Worm (Caenorhabditis elegans) whole organism, young adult: ENCODE data around the gene K06H6.2.

Experiments used
- B0035.1 ChIP-seq: sonication (generic microtip); optimal IDR thresholded peaks from 2 replicates; lab custom pipeline; 2016; ENCODE audit warnings: missing genetic modification characterization, mild to moderate bottlenecking, missing compliant biosample characterization, missing genotype, missing genetic modification reagents
- B0336.3 ChIP-seq: fragments of 200-800 bp; sonication (Bioruptor generic); IDR thresholded peaks from 2 replicates; pipeline ENCODE4 v1.3.6; 2022; ENCODE audit warnings: missing genetic modification characterization, missing compliant biosample characterization
- F10E7.11 ChIP-seq: sonication (generic microtip); optimal IDR thresholded peaks from 2 replicates; lab custom pipeline; 2017; ENCODE audit warnings: mild to moderate bottlenecking, missing genetic modification characterization, moderate library complexity, missing compliant biosample characterization
- F23B12.7 ChIP-seq: sonication (generic microtip); optimal IDR thresholded peaks from 2 replicates; lab custom pipeline; 2017; ENCODE audit warnings: missing genetic modification characterization, mild to moderate bottlenecking, missing compliant biosample characterization, antibody characterized with exemption, moderate library complexity; ENCODE audit not compliant: insufficient read depth
- F37B4.10 ChIP-seq: fragments of 200-800 bp; sonication (Bioruptor generic); IDR thresholded peaks from 2 replicates; pipeline ENCODE4 v1.3.6; 2022; ENCODE audit warnings: missing genetic modification characterization, missing compliant biosample characterization
- F49E8.2 ChIP-seq: sonication (generic microtip); optimal IDR thresholded peaks from 3 replicates; lab custom pipeline; 2017; ENCODE audit warnings: missing genetic modification characterization, mild to moderate bottlenecking, missing compliant biosample characterization, antibody characterized with exemption, moderate library complexity; ENCODE audit not compliant: insufficient read depth
- T26A5.8 ChIP-seq: sonication (generic microtip); optimal IDR thresholded peaks from 2 replicates; lab custom pipeline; 2016; ENCODE audit warnings: missing genetic modification characterization, missing compliant biosample characterization
- Y56A3A.18 ChIP-seq: fragments of 200-800 bp; sonication (Bioruptor generic); IDR thresholded peaks from 2 replicates; pipeline ENCODE4 v1.3.6; 2022; ENCODE audit warnings: missing genetic modification reagents, missing genetic modification characterization, missing compliant biosample characterization
- Y79H2A.3 ChIP-seq: fragments of 200-800 bp; sonication (Bioruptor generic); conservative IDR thresholded peaks from 2 replicates; pipeline ENCODE4 v1.3.6; 2022; ENCODE audit warnings: missing genetic modification reagents, missing genetic modification characterization, missing compliant biosample characterization
- Y95B8A.8 ChIP-seq: fragments of 200-800 bp; sonication (Bioruptor generic); IDR thresholded peaks from 2 replicates; pipeline ENCODE4 v1.3.6; 2022; ENCODE audit warnings: missing genetic modification reagents, missing genetic modification characterization, missing compliant biosample characterization
- ZK185.1 ChIP-seq: sonication (generic microtip); optimal IDR thresholded peaks from 2 replicates; lab custom pipeline; 2016; ENCODE audit warnings: mild to moderate bottlenecking, missing genetic modification characterization, missing compliant biosample characterization; ENCODE audit not compliant: poor library complexity, severe bottlenecking
- akir-1 ChIP-seq: fragments of 200-800 bp; sonication (Bioruptor generic); optimal IDR thresholded peaks from 2 replicates; lab custom pipeline; 2018; ENCODE audit warnings: mild to moderate bottlenecking, missing genetic modification characterization, moderate library complexity, missing compliant biosample characterization
- ama-1 ChIP-seq, 3 experiments: fragments of 150-350 bp in 1 of 3; sonication (generic microtip) in 2 of 3; optimal IDR thresholded peaks; 2 replicates each; lab custom pipeline; 2014 to 2018; ENCODE audit warnings: missing biosample characterization in 2 of 3, missing genetic modification characterization in 2 of 3, missing genetic modification reagents in 2 of 3
- bed-1 ChIP-seq: fragments of 200-800 bp; sonication (Bioruptor generic); IDR thresholded peaks from 2 replicates; pipeline ENCODE4 v1.3.6; 2022; ENCODE audit warnings: missing genetic modification reagents, missing genetic modification characterization, missing compliant biosample characterization
- ceh-100 ChIP-seq: fragments of 200-800 bp; sonication (Bioruptor generic); IDR thresholded peaks from 2 replicates; pipeline ENCODE4 v1.3.6; 2022; ENCODE audit warnings: missing genetic modification reagents, missing genetic modification characterization, missing compliant biosample characterization
- ceh-58 ChIP-seq: fragments of 200-800 bp; sonication (Bioruptor generic); IDR thresholded peaks from 2 replicates; pipeline ENCODE4 v1.3.6; 2022; ENCODE audit warnings: missing genetic modification characterization, missing compliant biosample characterization
- ceh-79 ChIP-seq: sonication (generic microtip); optimal IDR thresholded peaks from 2 replicates; lab custom pipeline; 2017; ENCODE audit warnings: mild to moderate bottlenecking, missing genetic modification characterization, missing compliant biosample characterization
- ceh-91 ChIP-seq: fragments of 200-800 bp; sonication (Bioruptor generic); IDR thresholded peaks from 2 replicates; pipeline ENCODE4 v1.3.6; 2022; ENCODE audit warnings: missing genetic modification reagents, missing genetic modification characterization, missing compliant biosample characterization
- dpl-1 ChIP-seq: fragments of 150-350 bp; optimal IDR thresholded peaks from 2 replicates; lab custom pipeline; 2014; ENCODE audit warnings: missing biosample characterization, missing genetic modification reagents, missing genetic modification characterization
- efl-1 ChIP-seq: fragments of 150-350 bp; optimal IDR thresholded peaks from 2 replicates; lab custom pipeline; 2014; ENCODE audit warnings: missing biosample characterization, missing genetic modification reagents, missing genetic modification characterization
- egl-18 ChIP-seq: fragments of 200-800 bp; sonication (Bioruptor generic); IDR thresholded peaks from 2 replicates; pipeline ENCODE4 v1.3.6; 2022; ENCODE audit warnings: missing genetic modification reagents, missing genetic modification characterization, missing compliant biosample characterization
- egl-44 ChIP-seq: fragments of 200-800 bp; sonication (Bioruptor generic); IDR thresholded peaks from 2 replicates; pipeline ENCODE4 v1.3.6; 2022; ENCODE audit warnings: missing genetic modification reagents, missing genetic modification characterization, missing compliant biosample characterization
- fkh-3 ChIP-seq: sonication (generic microtip); optimal IDR thresholded peaks from 2 replicates; lab custom pipeline; 2016; ENCODE audit warnings: mild to moderate bottlenecking, missing genetic modification characterization, missing compliant biosample characterization
- him-1 ChIP-seq: sonication (generic microtip); optimal IDR thresholded peaks from 2 replicates; lab custom pipeline; 2016; ENCODE audit warnings: missing genotype, missing genetic modification reagents, missing genetic modification characterization, missing compliant biosample characterization
- hlh-12 ChIP-seq: sonication (generic microtip); optimal IDR thresholded peaks from 2 replicates; lab custom pipeline; 2016; ENCODE audit warnings: missing genetic modification characterization, missing compliant biosample characterization
- hmg-20 ChIP-seq: fragments of 200-800 bp; sonication (Bioruptor generic); IDR thresholded peaks from 2 replicates; pipeline ENCODE4 v1.3.6; 2022; ENCODE audit warnings: missing genetic modification reagents, missing genetic modification characterization, missing compliant biosample characterization
- lin-26 ChIP-seq: fragments of 200-800 bp; sonication (Bioruptor generic); IDR thresholded peaks from 2 replicates; pipeline ENCODE4 v1.3.6; 2022; ENCODE audit warnings: missing genetic modification reagents, missing genetic modification characterization, missing compliant biosample characterization
- lin-35 ChIP-seq, 3 experiments: fragments of 150-350 bp in 2 of 3; sonication (generic microtip) in 1 of 3; optimal IDR thresholded peaks; 2 replicates each; lab custom pipeline; 2014 to 2018; ENCODE audit warnings: missing biosample characterization in 3 of 3, missing genetic modification characterization in 3 of 3, missing genetic modification reagents in 3 of 3
- lir-1 ChIP-seq: fragments of 200-800 bp; sonication (Bioruptor generic); conservative IDR thresholded peaks from 2 replicates; pipeline ENCODE4 v1.3.6; 2022; ENCODE audit warnings: missing genetic modification reagents, missing genetic modification characterization, missing compliant biosample characterization
- lsy-27 ChIP-seq: sonication (generic microtip); optimal IDR thresholded peaks from 2 replicates; lab custom pipeline; 2017; ENCODE audit warnings: missing genetic modification characterization, mild to moderate bottlenecking, missing compliant biosample characterization, antibody characterized with exemption, missing genotype, borderline replicate concordance; ENCODE audit not compliant: insufficient read depth
- madf-6 ChIP-seq: fragments of 200-800 bp; sonication (Bioruptor generic); IDR thresholded peaks from 2 replicates; pipeline ENCODE4 v1.3.6; 2022; ENCODE audit warnings: missing genetic modification reagents, missing genetic modification characterization, missing compliant biosample characterization
- mel-28 ChIP-seq: sonication (generic microtip); optimal IDR thresholded peaks from 2 replicates; lab custom pipeline; 2016; ENCODE audit warnings: borderline replicate concordance, mild to moderate bottlenecking, missing genetic modification characterization, missing compliant biosample characterization
- nfya-2 ChIP-seq: fragments of 200-800 bp; sonication (Bioruptor generic); IDR thresholded peaks from 2 replicates; pipeline ENCODE4 v1.3.6; 2022; ENCODE audit warnings: missing genetic modification reagents, missing genetic modification characterization, missing compliant biosample characterization
- nhr-27 ChIP-seq: fragments of 200-800 bp; sonication (Bioruptor generic); optimal IDR thresholded peaks from 2 replicates; lab custom pipeline; 2018; ENCODE audit warnings: mild to moderate bottlenecking, missing genetic modification characterization, moderate library complexity, missing compliant biosample characterization
- pbrm-1 ChIP-seq: fragments of 200-800 bp; sonication (Bioruptor generic); IDR thresholded peaks from 2 replicates; pipeline ENCODE4 v1.3.6; 2022; ENCODE audit warnings: missing genetic modification reagents, missing genetic modification characterization, missing compliant biosample characterization
- rec-8 ChIP-seq, 2 experiments: sonication (generic microtip); optimal IDR thresholded peaks; 2 replicates each; lab custom pipeline; 2016; ENCODE audit warnings: mild to moderate bottlenecking in 2 of 2, missing genetic modification characterization in 2 of 2, missing genetic modification reagents in 2 of 2, missing genotype in 2 of 2, missing biosample characterization in 1 of 2, missing compliant biosample characterization in 1 of 2, moderate library complexity in 1 of 2
- repo-1 ChIP-seq: sonication (generic microtip); optimal IDR thresholded peaks from 2 replicates; lab custom pipeline; 2017; ENCODE audit warnings: mild to moderate bottlenecking, missing genetic modification characterization, missing compliant biosample characterization
- rpc-1 ChIP-seq, 2 experiments: fragments of 150-350 bp in 1 of 2; sonication (generic microtip) in 1 of 2; optimal IDR thresholded peaks; 2 replicates each; lab custom pipeline; 2014 to 2018; ENCODE audit warnings: missing biosample characterization in 1 of 2, missing genetic modification characterization in 1 of 2, missing genetic modification reagents in 1 of 2, missing genotype in 1 of 2
- somi-1 ChIP-seq: fragments of 200-800 bp; sonication (Bioruptor generic); optimal IDR thresholded peaks from 2 replicates; lab custom pipeline; 2018; ENCODE audit warnings: mild to moderate bottlenecking, missing genetic modification characterization, missing compliant biosample characterization
- unc-130 ChIP-seq: sonication (generic microtip); optimal IDR thresholded peaks from 2 replicates; lab custom pipeline; 2016; ENCODE audit warnings: missing genetic modification reagents, missing genetic modification characterization, missing compliant biosample characterization
- xnd-1 ChIP-seq: sonication (generic microtip); optimal IDR thresholded peaks from 2 replicates; lab custom pipeline; 2016; ENCODE audit warnings: missing genotype, missing genetic modification reagents, missing genetic modification characterization, missing compliant biosample characterization
- ztf-25 ChIP-seq: fragments of 200-800 bp; sonication (Bioruptor generic); IDR thresholded peaks from 2 replicates; pipeline ENCODE4 v1.3.6; 2022; ENCODE audit warnings: missing genetic modification reagents, missing genetic modification characterization, missing compliant biosample characterization
- ztf-26 ChIP-seq: sonication (generic microtip); optimal IDR thresholded peaks from 2 replicates; lab custom pipeline; 2017; ENCODE audit warnings: missing genetic modification characterization, missing compliant biosample characterization
- ztf-28 ChIP-seq: fragments of 200-800 bp; sonication (Bioruptor generic); IDR thresholded peaks from 2 replicates; pipeline ENCODE4 v1.3.6; 2022; ENCODE audit warnings: missing genetic modification reagents, missing genetic modification characterization, missing compliant biosample characterization
- ztf-3 ChIP-seq: fragments of 200-800 bp; sonication (Bioruptor generic); optimal IDR thresholded peaks from 2 replicates; lab custom pipeline; 2018; ENCODE audit warnings: mild to moderate bottlenecking, missing genetic modification characterization, missing compliant biosample characterization

The K06H6.2 gene

DNA sequence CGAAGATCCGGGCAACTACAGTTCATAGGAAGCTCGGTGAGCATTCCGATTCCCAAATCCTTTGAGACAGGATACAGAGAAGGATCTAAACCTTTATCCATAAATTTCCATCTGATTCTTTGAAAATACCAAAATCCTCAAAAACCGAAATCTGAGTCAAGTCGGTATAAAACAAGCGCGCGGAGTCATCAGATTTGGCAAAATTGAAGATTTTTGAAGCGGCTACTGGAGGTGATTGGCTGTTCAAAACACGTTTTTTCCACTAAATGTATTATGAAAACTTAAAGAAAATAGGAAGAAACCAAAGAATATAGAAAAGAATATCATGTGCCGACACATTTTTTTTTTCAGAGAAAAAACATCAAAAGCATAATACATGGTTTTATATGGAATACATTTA is 10.9 kb upstream of the K06H6.2 start, which contains the start of gene C14C6.13:
C14C6.13 (minus strand) TSS at position 101 of the 400 bp plus-strand sequence.
- TF ChIP-seq Y79H2A.3 (GFP tag; lab: Robert Waterston, UW) = no peak
- TF ChIP-seq madf-6 (GFP tag; lab: Robert Waterston, UW) = no peak
- no peak for TF ChIP-seq ceh-58 (GFP tag; lab: Robert Waterston, UW)
- TF ChIP-seq fkh-3 (tag; lab: Kevin White, UChicago) = no peak
- no peak for TF ChIP-seq repo-1 (tag; lab: Kevin White, UChicago)
- TF ChIP-seq ceh-79 (tag; lab: Kevin White, UChicago) = no peak
- no peak for TF ChIP-seq pbrm-1
- TF ChIP-seq lir-1 (GFP tag; lab: Robert Waterston, UW) = no peak
- no peak for TF ChIP-seq hlh-12 (tag; lab: Kevin White, UChicago)
- TF ChIP-seq hmg-20 (GFP tag; lab: Robert Waterston, UW) = no peak
- no peak for TF ChIP-seq ztf-28 (GFP tag; lab: Robert Waterston, UW)
- TF ChIP-seq rec-8 (tag; optimal IDR thresholded peaks at IDR 0.05; lab: Kevin White, UChicago) = no peak
- no peak for TF ChIP-seq ceh-100
- no peak for TF ChIP-seq ztf-26 (tag; lab: Kevin White, UChicago)
- no peak for TF ChIP-seq lsy-27 (tag; lab: Kevin White, UChicago)
- TF ChIP-seq Y95B8A.8 (GFP tag; lab: Robert Waterston, UW) = no peak
- TF ChIP-seq Y56A3A.18 (GFP tag; lab: Robert Waterston, UW) = no peak
- TF ChIP-seq, all 124 proteins: peak for 0

DNA sequence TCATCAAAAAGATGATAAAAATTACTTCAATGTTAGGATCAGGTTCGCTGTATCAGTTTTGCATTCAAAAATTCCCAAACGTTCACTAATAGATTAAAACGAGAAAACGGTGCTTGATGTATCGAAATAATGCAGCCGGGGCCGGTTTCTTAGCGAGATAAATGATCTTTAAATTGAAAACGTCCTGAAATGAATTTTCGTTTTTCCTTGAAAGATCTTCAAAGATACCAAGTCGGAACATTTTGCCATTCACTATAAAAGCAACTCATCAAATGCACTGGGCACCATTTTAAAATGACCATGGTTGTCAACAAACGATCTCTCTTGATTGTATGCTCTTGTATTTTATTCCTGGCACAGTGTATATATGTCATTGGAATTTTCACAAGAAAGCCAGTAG is 9.5 kb upstream of the K06H6.2 start, which contains the start of gene K06H6.5:
K06H6.5 (plus strand) TSS at position 301 of the 400 bp plus-strand sequence.
- TF ChIP-seq nfya-2 (GFP tag; lab: Robert Waterston, UW) (no peak), lsy-27 (tag; lab: Kevin White, UChicago) (no peak), unc-130 (no peak), F49E8.2 (no peak), lin-35 (GFP tag; optimal IDR thresholded peaks at IDR 0.05; lab: Kevin White, UChicago) (no peak), F37B4.10 (GFP tag; lab: Robert Waterston, UW) (no peak), T26A5.8 (tag; lab: Kevin White, UChicago) (no peak), B0336.3 (GFP tag; lab: Robert Waterston, UW) (no peak), egl-18 (no peak), ztf-25 (no peak), ZK185.1 (no peak), hlh-12 (tag; lab: Kevin White, UChicago) (no peak), somi-1 (GFP tag; lab: Kevin White, UChicago) (no peak), B0035.1 (tag; lab: Kevin White, UChicago) (no peak), egl-44 (GFP tag; lab: Robert Waterston, UW) (no peak), F10E7.11 (tag; lab: Kevin White, UChicago) (no peak), bed-1 (GFP tag; lab: Robert Waterston, UW) (no peak), efl-1 (no peak), lin-26 (GFP tag; lab: Robert Waterston, UW) (no peak), akir-1 (GFP tag; lab: Kevin White, UChicago) (no peak)

DNA sequence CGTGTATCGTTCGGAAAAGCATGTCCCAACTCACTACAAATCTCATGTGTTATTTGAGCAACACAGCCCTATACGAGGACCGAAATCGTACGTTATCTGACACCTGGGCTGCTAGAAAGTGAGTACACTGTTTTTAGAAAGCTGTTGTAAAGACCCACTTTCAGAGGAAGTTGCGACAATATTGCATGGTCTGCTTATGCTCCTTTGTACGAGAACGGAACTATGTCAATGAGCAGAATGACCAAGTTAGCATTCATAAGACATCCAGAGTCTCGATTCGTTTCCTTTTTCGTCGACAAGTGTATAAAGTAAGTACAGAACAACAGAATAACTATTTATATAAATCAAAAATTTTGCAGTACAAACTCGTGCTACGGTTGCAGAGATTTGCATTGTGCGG is 8.7 kb upstream of the K06H6.2 start:
- TF ChIP-seq nfya-2 (GFP tag; lab: Robert Waterston, UW) = no peak
- no peak for TF ChIP-seq ama-1 (optimal IDR thresholded peaks at IDR 0.05; lab: Kevin White, UChicago)
- TF ChIP-seq ama-1 (GFP tag; optimal IDR thresholded peaks at IDR 0.05; lab: Kevin White, UChicago) = no peak
- no peak for TF ChIP-seq xnd-1 (tag; lab: Kevin White, UChicago)
- no peak for TF ChIP-seq mel-28
- no peak for TF ChIP-seq ceh-100
- no peak for TF ChIP-seq F23B12.7 (tag; lab: Kevin White, UChicago)
- no peak for TF ChIP-seq him-1
- no peak for TF ChIP-seq ceh-91 (GFP tag; lab: Robert Waterston, UW)
- TF ChIP-seq nhr-27 (tag; lab: Kevin White, UChicago) = no peak
- TF ChIP-seq ztf-3 (GFP tag; lab: Kevin White, UChicago) = no peak
- TF ChIP-seq dpl-1 (GFP tag; lab: Kevin White, UChicago) = no peak
- no peak for TF ChIP-seq rpc-1 (optimal IDR thresholded peaks at IDR 0.05; lab: Kevin White, UChicago)
- TF ChIP-seq rpc-1 (tag; optimal IDR thresholded peaks at IDR 0.05; lab: Kevin White, UChicago) = no peak
- TF ChIP-seq Y56A3A.18 (GFP tag; lab: Robert Waterston, UW) = no peak
